Fruit fly (Drosophila melanogaster): ENCODE data around the gene CG43348.

DNA sequence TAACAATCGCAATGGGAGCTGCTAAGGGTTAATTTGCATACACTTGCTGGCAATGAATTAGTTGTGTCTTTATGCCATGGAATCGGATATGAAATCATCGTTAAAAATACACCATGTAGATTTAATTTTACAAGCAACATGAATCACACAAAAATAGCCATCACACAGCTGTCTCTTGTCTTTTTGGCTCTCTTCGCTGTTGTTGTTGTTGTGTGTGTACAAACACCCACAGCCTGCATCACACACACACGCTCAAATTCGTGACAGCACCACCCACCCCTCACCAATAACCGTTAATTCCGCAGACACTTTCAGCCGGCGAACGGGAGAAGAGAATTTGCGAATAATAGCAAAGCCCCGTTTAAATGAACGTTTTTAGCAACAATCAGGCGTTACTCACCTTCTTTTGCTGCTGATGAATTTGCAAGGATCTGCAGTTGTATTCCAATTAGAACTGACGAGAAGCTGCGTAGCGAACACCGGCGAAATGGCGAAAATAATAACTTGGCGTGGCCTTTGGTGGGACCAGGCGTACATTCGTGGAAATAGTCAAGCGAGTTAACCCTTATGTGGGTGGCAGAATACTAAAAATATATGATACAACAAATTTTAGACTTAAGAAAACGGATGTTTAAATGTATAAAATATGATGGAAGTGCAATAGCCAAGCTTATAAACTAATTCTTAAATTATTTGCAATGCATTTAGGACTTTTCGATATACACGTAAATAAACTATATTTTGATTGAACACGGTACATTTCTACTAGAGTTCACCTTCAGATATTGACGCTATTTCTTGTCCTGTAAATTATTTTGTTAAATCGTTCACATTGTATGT lies 41.3 kb upstream of the CG43348 start, which contains the start of gene capt:
- TF ChIP-seq Dll (GFP tag; IDR thresholded peaks at IDR 0.05; ENCODE audit: partially characterized antibody) (no peak), unpg (GFP tag; optimal IDR thresholded peaks at IDR 0.05) (peak; percentile 2), trh (GFP tag; optimal IDR thresholded peaks at IDR 0.05) (no peak), Hr51 (GFP tag; optimal IDR thresholded peaks at IDR 0.05) (no peak)

All from whole organism, embryonic.